Worm (Caenorhabditis elegans) whole organism, young adult: ENCODE results near the gene ufd-3.

Source experiments
- dpl-1 ChIP-seq: fragments of 150-350 bp; optimal IDR thresholded peaks from 2 replicates; lab custom pipeline; 2014; ENCODE audit warnings: missing biosample characterization, missing genetic modification reagents, missing genetic modification characterization
- madf-10 ChIP-seq: sonication (generic microtip); optimal IDR thresholded peaks from 2 replicates; lab custom pipeline; 2016; ENCODE audit warnings: mild to moderate bottlenecking, missing genetic modification characterization, missing compliant biosample characterization

ce11 chrII:9935664-9936063, 4.9 kb upstream of the ufd-3 start:
- TF ChIP-seq madf-10 (tag; lab: Kevin White, UChicago) (no peak), dpl-1 (GFP tag; lab: Kevin White, UChicago) (no peak)
